Worm (Caenorhabditis elegans) whole organism, midembryonic: Measurements from ENCODE around the gene unc-103.

Experiments used
- tab-1 ChIP-seq: fragments of 200-800 bp; sonication (Bioruptor generic); IDR thresholded peaks from 2 replicates; pipeline ENCODE4 v1.3.6; 2022; ENCODE audit warnings: missing genetic modification characterization, missing compliant biosample characterization
- ztf-29 ChIP-seq: fragments of 200-800 bp; sonication (Bioruptor generic); IDR thresholded peaks from 2 replicates; pipeline ENCODE4 v1.3.6; 2022; ENCODE audit warnings: missing genetic modification reagents, missing genetic modification characterization, missing compliant biosample characterization

DNA sequence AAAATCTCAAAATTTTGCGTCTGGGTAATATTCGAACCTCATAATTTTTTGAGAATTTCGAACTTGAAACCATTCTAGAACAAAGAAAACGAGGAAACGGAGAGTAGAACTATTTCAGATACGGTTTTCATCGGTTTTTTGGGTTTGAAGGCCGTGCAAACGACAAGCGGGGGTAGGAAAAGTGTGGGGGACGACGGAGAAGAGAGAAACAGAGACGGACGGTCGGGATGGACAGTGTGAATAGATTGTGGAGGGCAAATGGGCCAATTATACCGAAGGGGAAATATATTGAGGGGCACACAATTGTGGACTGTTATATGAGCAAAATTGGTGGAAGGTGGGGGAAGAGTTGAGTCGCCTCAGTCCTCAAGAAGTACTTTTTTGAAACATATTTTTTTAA, 16.4 kb upstream of the unc-103 start:
- TF ChIP-seq ztf-29 (GFP tag; lab: Robert Waterston, UW) (no peak), tab-1 (GFP tag; lab: Robert Waterston, UW) (no peak)
